Fruit fly (Drosophila melanogaster) whole organism, embryonic: ENCODE results near the gene CheA75a.
A peak's percentile ranks its signal among the peaks of the same experiment; 100 is the strongest.

Experiments
- CG10209 ChIP-seq: fragments of 200-800 bp; sonication (Bioruptor generic); optimal IDR thresholded peaks from 3 replicates; lab custom pipeline; 2017; ENCODE audit warnings: missing biosample characterization, mild to moderate bottlenecking, missing genetic modification characterization, missing genetic modification reagents
- CG10543 ChIP-seq: fragments of 200-800 bp; sonication (Bioruptor generic); optimal IDR thresholded peaks from 3 replicates; lab custom pipeline; 2017; ENCODE audit warnings: missing biosample characterization, mild to moderate bottlenecking, missing genetic modification characterization, moderate library complexity
- CG11560 ChIP-seq: fragments of 200-800 bp; sonication (Bioruptor generic); IDR thresholded peaks from 3 replicates; pipeline ENCODE4 v1.3.6; 2022; ENCODE audit warnings: missing biosample characterization, missing genetic modification characterization
- CG1233 ChIP-seq: fragments of 200-800 bp; sonication (Bioruptor generic); optimal IDR thresholded peaks from 4 replicates; lab custom pipeline; 2018; ENCODE audit warnings: missing biosample characterization, mild to moderate bottlenecking, missing genetic modification characterization
- CG15073 ChIP-seq: fragments of 200-800 bp; sonication (Bioruptor generic); optimal IDR thresholded peaks from 2 replicates; lab custom pipeline; 2016; ENCODE audit warnings: missing biosample characterization, missing genetic modification characterization
- CG16813 ChIP-seq: fragments of 200-800 bp; sonication (Bioruptor generic); IDR thresholded peaks from 3 replicates; pipeline ENCODE4 v1.3.6; 2022; ENCODE audit warnings: missing biosample characterization, missing genetic modification characterization; ENCODE audit not compliant: partially characterized antibody
- CG17568 ChIP-seq: fragments of 200-800 bp; sonication (Bioruptor generic); optimal IDR thresholded peaks from 2 replicates; lab custom pipeline; 2018; ENCODE audit warnings: missing biosample characterization, mild to moderate bottlenecking, missing genetic modification characterization, moderate library complexity
- CG18011 ChIP-seq: fragments of 200-800 bp; sonication (Bioruptor generic); optimal IDR thresholded peaks from 2 replicates; lab custom pipeline; 2017; ENCODE audit warnings: missing biosample characterization, missing genetic modification characterization, mild to moderate bottlenecking, moderate library complexity, missing genotype
- CG34422 ChIP-seq: fragments of 200-800 bp; sonication (Bioruptor generic); IDR thresholded peaks from 3 replicates; pipeline ENCODE4 v1.3.6; 2022; ENCODE audit warnings: missing biosample characterization, missing genetic modification characterization
- CG3995 ChIP-seq: fragments of 200-800 bp; sonication (Bioruptor generic); optimal IDR thresholded peaks from 3 replicates; lab custom pipeline; 2016; ENCODE audit warnings: missing biosample characterization, missing genetic modification characterization
- CG4820 ChIP-seq: fragments of 200-800 bp; sonication (Bioruptor generic); optimal IDR thresholded peaks from 3 replicates; lab custom pipeline; 2016; ENCODE audit warnings: missing biosample characterization, missing genetic modification characterization
- CG6654 ChIP-seq: fragments of 200-800 bp; sonication (Bioruptor generic); optimal IDR thresholded peaks from 2 replicates; lab custom pipeline; 2017; ENCODE audit warnings: missing biosample characterization, mild to moderate bottlenecking, missing genetic modification characterization
- CG8944 ChIP-seq: fragments of 200-800 bp; sonication (Bioruptor generic); optimal IDR thresholded peaks from 3 replicates; lab custom pipeline; 2016; ENCODE audit warnings: missing biosample characterization, missing genetic modification characterization
- CG9215 ChIP-seq: fragments of 200-800 bp; sonication (Bioruptor generic); IDR thresholded peaks from 2 replicates; pipeline ENCODE4 v1.3.6; 2022; ENCODE audit warnings: missing biosample characterization, missing genetic modification characterization
- CG9817 ChIP-seq: fragments of 200-800 bp; sonication (Bioruptor generic); optimal IDR thresholded peaks from 2 replicates; lab custom pipeline; 2018; ENCODE audit warnings: missing biosample characterization, mild to moderate bottlenecking, missing genetic modification characterization, moderate library complexity
- CrebB ChIP-seq: fragments of 200-800 bp; sonication (Bioruptor generic); optimal IDR thresholded peaks from 3 replicates; lab custom pipeline; 2018; ENCODE audit warnings: missing biosample characterization, mild to moderate bottlenecking, missing genetic modification characterization
- Dfd ChIP-seq, 2 experiments: fragments of >200 bp; optimal IDR thresholded peaks; 2 replicates each; lab custom pipeline; 2017; ENCODE audit warnings: missing biosample characterization in 2 of 2, missing genetic modification characterization in 2 of 2
- Doc2 ChIP-seq: fragments of 200-800 bp; sonication (Bioruptor generic); IDR thresholded peaks from 2 replicates; pipeline ENCODE4 v1.3.6; 2022; ENCODE audit warnings: missing biosample characterization, missing genetic modification characterization
- Dp ChIP-seq: fragments of 200-800 bp; sonication (Bioruptor generic); optimal IDR thresholded peaks from 2 replicates; lab custom pipeline; 2018; ENCODE audit warnings: missing biosample characterization, mild to moderate bottlenecking, missing genetic modification characterization, moderate library complexity
- HmgD ChIP-seq: fragments of 200-800 bp; sonication (Bioruptor generic); optimal IDR thresholded peaks from 3 replicates; lab custom pipeline; 2016; ENCODE audit warnings: missing biosample characterization, missing genetic modification characterization
- Kr ChIP-seq: fragments of 200-800 bp; sonication (Bioruptor generic); optimal IDR thresholded peaks from 2 replicates; lab custom pipeline; 2017; ENCODE audit warnings: missing biosample characterization, mild to moderate bottlenecking, missing genetic modification characterization
- NfI ChIP-seq: fragments of 200-800 bp; sonication (Bioruptor generic); optimal IDR thresholded peaks from 3 replicates; lab custom pipeline; 2018; ENCODE audit warnings: missing biosample characterization, mild to moderate bottlenecking, missing genetic modification characterization, moderate library complexity
- Sox100B ChIP-seq: fragments of 200-800 bp; sonication (Bioruptor generic); optimal IDR thresholded peaks from 3 replicates; lab custom pipeline; 2018; ENCODE audit warnings: missing biosample characterization, mild to moderate bottlenecking, missing genetic modification characterization
- Spps ChIP-seq: fragments of 200-800 bp; sonication (Bioruptor generic); optimal IDR thresholded peaks from 2 replicates; lab custom pipeline; 2018; ENCODE audit warnings: missing biosample characterization, mild to moderate bottlenecking, missing genetic modification characterization
- cad ChIP-seq: fragments of >200 bp; optimal IDR thresholded peaks from 2 replicates; lab custom pipeline; 2017; ENCODE audit warnings: missing biosample characterization, missing genetic modification characterization
- cato ChIP-seq: fragments of 200-800 bp; sonication (Bioruptor generic); optimal IDR thresholded peaks from 2 replicates; lab custom pipeline; 2016; ENCODE audit warnings: missing biosample characterization, missing genetic modification characterization, borderline replicate concordance
- chif ChIP-seq, 2 experiments: fragments of 200-800 bp; sonication (Bioruptor generic); optimal IDR thresholded peaks; 3 replicates each; lab custom pipeline; 2016; ENCODE audit warnings: missing biosample characterization in 2 of 2, missing genetic modification characterization in 2 of 2
- chm ChIP-seq: fragments of 200-800 bp; sonication (Bioruptor generic); IDR thresholded peaks from 2 replicates; pipeline ENCODE4 v1.3.6; 2022; ENCODE audit warnings: missing biosample characterization, missing genetic modification characterization
- dpn ChIP-seq, 2 experiments: fragments of 200-800 bp; sonication (Bioruptor generic); optimal IDR thresholded peaks; 3 replicates each; lab custom pipeline; 2016; ENCODE audit warnings: missing biosample characterization in 2 of 2, missing genetic modification characterization in 2 of 2
- eyg ChIP-seq: fragments of 200-800 bp; sonication (Bioruptor generic); optimal IDR thresholded peaks from 3 replicates; lab custom pipeline; 2016; ENCODE audit warnings: missing biosample characterization, missing genetic modification characterization
- gfzf ChIP-seq: fragments of 200-800 bp; sonication (Bioruptor generic); optimal IDR thresholded peaks from 2 replicates; lab custom pipeline; 2016; ENCODE audit warnings: missing biosample characterization, mild to moderate bottlenecking, missing genetic modification characterization, moderate library complexity
- grau ChIP-seq: fragments of 200-800 bp; optimal IDR thresholded peaks from 3 replicates; lab custom pipeline; 2019; ENCODE audit warnings: missing biosample characterization, mild to moderate bottlenecking, missing genetic modification characterization, moderate library complexity
- gsb-n ChIP-seq: fragments of 200-800 bp; sonication (Bioruptor generic); optimal IDR thresholded peaks from 3 replicates; lab custom pipeline; 2018; ENCODE audit warnings: missing biosample characterization, mild to moderate bottlenecking, missing genetic modification characterization
- h ChIP-seq: fragments of >200 bp; optimal IDR thresholded peaks from 2 replicates; lab custom pipeline; 2017
- hb ChIP-seq: fragments of 200-800 bp; sonication (Bioruptor generic); IDR thresholded peaks from 3 replicates; pipeline ENCODE4 v1.3.6; 2022; ENCODE audit warnings: missing biosample characterization, missing genetic modification characterization; ENCODE audit not compliant: partially characterized antibody
- jing ChIP-seq: fragments of 200-800 bp; sonication (Bioruptor generic); optimal IDR thresholded peaks from 2 replicates; lab custom pipeline; 2018; ENCODE audit warnings: missing biosample characterization, mild to moderate bottlenecking, missing genetic modification characterization
- klu ChIP-seq: fragments of 200-800 bp; sonication (Bioruptor generic); IDR thresholded peaks from 2 replicates; pipeline ENCODE4 v1.3.6; 2022; ENCODE audit warnings: missing biosample characterization, missing genetic modification characterization
- maf-S ChIP-seq: fragments of 200-800 bp; sonication (Bioruptor generic); optimal IDR thresholded peaks from 2 replicates; lab custom pipeline; 2016; ENCODE audit warnings: missing biosample characterization, missing genetic modification characterization
- mirr ChIP-seq: fragments of 200-800 bp; sonication (Bioruptor generic); optimal IDR thresholded peaks from 3 replicates; lab custom pipeline; 2018; ENCODE audit warnings: missing biosample characterization, mild to moderate bottlenecking, missing genetic modification characterization
- ranshi ChIP-seq: fragments of 200-800 bp; sonication (Bioruptor generic); IDR thresholded peaks from 2 replicates; pipeline ENCODE4 v1.3.6; 2022; ENCODE audit warnings: missing biosample characterization, missing genetic modification characterization
- row ChIP-seq: fragments of 200-800 bp; sonication (Bioruptor generic); IDR thresholded peaks from 3 replicates; pipeline ENCODE4 v1.3.6; 2022; ENCODE audit warnings: missing biosample characterization, missing genetic modification characterization
- scrt ChIP-seq: fragments of 200-800 bp; sonication (Bioruptor generic); optimal IDR thresholded peaks from 2 replicates; lab custom pipeline; 2018; ENCODE audit warnings: missing biosample characterization, mild to moderate bottlenecking, missing genetic modification characterization, moderate library complexity
- sens-2 ChIP-seq: fragments of 200-800 bp; sonication (Bioruptor generic); IDR thresholded peaks from 2 replicates; pipeline ENCODE4 v1.3.6; 2022; ENCODE audit warnings: missing biosample characterization, missing genetic modification characterization
- sisA ChIP-seq: fragments of 200-800 bp; sonication (Bioruptor generic); IDR thresholded peaks from 2 replicates; pipeline ENCODE4 v1.3.6; 2022; ENCODE audit warnings: missing biosample characterization, missing genetic modification characterization
- slou ChIP-seq: fragments of 200-800 bp; sonication (Bioruptor generic); optimal IDR thresholded peaks from 3 replicates; lab custom pipeline; 2016; ENCODE audit warnings: missing biosample characterization, missing genetic modification characterization
- slp2 ChIP-seq: fragments of 200-800 bp; sonication (Bioruptor generic); optimal IDR thresholded peaks from 2 replicates; lab custom pipeline; 2016; ENCODE audit warnings: missing biosample characterization, missing genetic modification characterization
- sob ChIP-seq: fragments of 200-800 bp; sonication (Bioruptor generic); IDR thresholded peaks from 2 replicates; pipeline ENCODE4 v1.3.6; 2022; ENCODE audit warnings: missing biosample characterization, missing genetic modification characterization
- tll ChIP-seq, 2 experiments: fragments of 200-800 bp in 1 of 2; fragments of >200 bp in 1 of 2; sonication (Bioruptor generic) in 1 of 2; optimal IDR thresholded peaks; 2 replicates each; lab custom pipeline; 2017 to 2019; ENCODE audit warnings: missing biosample characterization in 2 of 2, missing genetic modification characterization in 2 of 2, mild to moderate bottlenecking in 1 of 2, moderate library complexity in 1 of 2
- twi ChIP-seq: fragments of 200-800 bp; optimal IDR thresholded peaks from 2 replicates; lab custom pipeline; 2019; ENCODE audit warnings: missing biosample characterization, mild to moderate bottlenecking, missing genetic modification characterization, moderate library complexity
- unpg ChIP-seq: fragments of 200-800 bp; sonication (Bioruptor generic); optimal IDR thresholded peaks from 3 replicates; lab custom pipeline; 2018; ENCODE audit warnings: missing biosample characterization, mild to moderate bottlenecking, missing genetic modification characterization, moderate library complexity
- zen ChIP-seq: fragments of 200-800 bp; sonication (Bioruptor generic); optimal IDR thresholded peaks from 3 replicates; lab custom pipeline; 2018; ENCODE audit warnings: missing biosample characterization, mild to moderate bottlenecking, missing genetic modification characterization, moderate library complexity

Gene CheA75a

dm6 chr3L:18238568-18238967 is 13.3 kb upstream of the CheA75a start (continued):
- TF ChIP-seq CG17568 (GFP tag; lab: Kevin White, UChicago) (peak; percentile 56), chif (GFP tag; optimal IDR thresholded peaks at IDR 0.05; lab: Kevin White, UChicago) (peak; percentile 40 to 81), CG10209 (GFP tag; lab: Kevin White, UChicago) (peak; percentile 72), h (lab: Kevin White, UChicago) (no peak), maf-S (GFP tag; lab: Kevin White, UChicago) (peak; percentile 30), sens-2 (GFP tag; lab: Robert Waterston, UW) (no peak), hb (GFP tag; lab: Robert Waterston, UW) (no peak), unpg (GFP tag; lab: Kevin White, UChicago) (peak; percentile 82), jing (peak; percentile 69), Doc2 (GFP tag; lab: Robert Waterston, UW) (no peak), twi (peak; percentile 70), chm (GFP tag; lab: Robert Waterston, UW) (no peak; the same call in 1 of the 2 replicates), CG34422 (peak; percentile 46; the same call in 1 of the 3 replicates), eyg (GFP tag; lab: Kevin White, UChicago) (peak; percentile 31), grau (tag; lab: Kevin White, UChicago) (peak; percentile 78), Kr (GFP tag; lab: Kevin White, UChicago) (no peak), sob (peak; percentile 14; the same call in 1 of the 2 replicates), CG10543 (no peak), CG11560 (tag; lab: Robert Waterston, UW) (no peak), mirr (GFP tag; lab: Kevin White, UChicago) (no peak), ranshi (GFP tag; lab: Robert Waterston, UW) (peak; percentile 17; the same call in 1 of the 2 replicates), gfzf (GFP tag; lab: Kevin White, UChicago) (no peak), CG3995 (no peak), gsb-n (tag; lab: Kevin White, UChicago) (peak; percentile 81), scrt (no peak), slou (GFP tag; lab: Kevin White, UChicago) (no peak), CG1233 (GFP tag; lab: Kevin White, UChicago) (peak; percentile 65), CrebB (no peak), cad (no peak), klu (GFP tag; lab: Robert Waterston, UW) (0 out of 2 replicates have a peak, but pooled peaks have one; percentile 11), CG8944 (peak; percentile 51), Sox100B (GFP tag; lab: Kevin White, UChicago) (peak; percentile 79), NfI (peak; percentile 53), CG9215 (GFP tag; lab: Robert Waterston, UW) (no peak), sisA (GFP tag; lab: Robert Waterston, UW) (peak; percentile 72), CG9817 (tag; lab: Kevin White, UChicago) (peak; percentile 37), slp2 (GFP tag; lab: Kevin White, UChicago) (peak; percentile 64), Spps (peak; percentile 86), row (GFP tag; lab: Robert Waterston, UW) (peak; percentile 68), dpn (GFP tag; optimal IDR thresholded peaks at IDR 0.05; lab: Kevin White, UChicago) (peak; percentile 23 to 70), Dp (GFP tag; lab: Kevin White, UChicago) (no peak), CG18011 (GFP tag; lab: Kevin White, UChicago) (no peak), Dfd (GFP tag; optimal IDR thresholded peaks at IDR 0.05; lab: Kevin White, UChicago) (no peak), CG15073 (no peak), HmgD (no peak), CG4820 (GFP tag; lab: Kevin White, UChicago) (peak; percentile 77), CG16813 (no peak), cato (GFP tag; lab: Kevin White, UChicago) (peak; percentile 62), zen (tag; lab: Kevin White, UChicago) (peak; percentile 62), tll (GFP tag; optimal IDR thresholded peaks at IDR 0.05; lab: Kevin White, UChicago) (no peak), CG6654 (GFP tag; lab: Kevin White, UChicago) (peak; percentile 57)
